Worm (Caenorhabditis elegans) whole organism, L1 larva: Measurements from ENCODE around the gene egl-45.

Experiments used
- C16A3.4 ChIP-seq: fragments of 150-350 bp; optimal IDR thresholded peaks from 2 replicates; lab custom pipeline; 2014; ENCODE audit warnings: missing biosample characterization, missing genetic modification characterization
- ceh-90 ChIP-seq: sonication (generic microtip); optimal IDR thresholded peaks from 2 replicates; lab custom pipeline; 2016; ENCODE audit warnings: missing genetic modification characterization, missing compliant biosample characterization
- dpl-1 ChIP-seq, 3 experiments: fragments of 150-350 bp in 2 of 3; sonication (generic microtip) in 1 of 3; optimal IDR thresholded peaks; 2 replicates each; lab custom pipeline; 2014 to 2017; ENCODE audit warnings: missing biosample characterization in 3 of 3, missing genetic modification characterization in 3 of 3, missing genetic modification reagents in 3 of 3
- dsc-1 ChIP-seq: sonication (generic microtip); optimal IDR thresholded peaks from 2 replicates; lab custom pipeline; 2016; ENCODE audit warnings: mild to moderate bottlenecking, missing genetic modification characterization, missing compliant biosample characterization
- efl-3 ChIP-seq: fragments of 200-800 bp; sonication (Bioruptor generic); optimal IDR thresholded peaks from 2 replicates; lab custom pipeline; 2018; ENCODE audit warnings: mild to moderate bottlenecking, missing genetic modification characterization, missing compliant biosample characterization
- egl-13 ChIP-seq: sonication (generic microtip); optimal IDR thresholded peaks from 2 replicates; lab custom pipeline; 2016; ENCODE audit warnings: missing genotype, missing genetic modification reagents, missing genetic modification characterization, missing compliant biosample characterization
- elt-2 ChIP-seq: sonication (generic microtip); optimal IDR thresholded peaks from 2 replicates; lab custom pipeline; 2016; ENCODE audit warnings: missing genetic modification characterization, mild to moderate bottlenecking, inconsistent platforms, missing compliant biosample characterization, missing genetic modification reagents
- elt-3 ChIP-seq, 6 experiments: fragments of 150-350 bp in 1 of 6; sonication (generic microtip); optimal IDR thresholded peaks; 2 replicates each; lab custom pipeline; 2017 to 2018; ENCODE audit warnings: missing biosample characterization in 6 of 6, missing genetic modification characterization in 6 of 6, inconsistent platforms in 1 of 6
- ets-5 ChIP-seq: fragments of 200-800 bp; sonication (Bioruptor generic); IDR thresholded peaks from 2 replicates; pipeline ENCODE4 v1.3.6; 2022; ENCODE audit warnings: missing genetic modification characterization, missing compliant biosample characterization
- hlh-4 ChIP-seq: sonication (generic microtip); optimal IDR thresholded peaks from 2 replicates; lab custom pipeline; 2016; ENCODE audit warnings: mild to moderate bottlenecking, missing genetic modification characterization, missing compliant biosample characterization
- lin-13 ChIP-seq: fragments of 150-350 bp; optimal IDR thresholded peaks from 2 replicates; lab custom pipeline; 2014; ENCODE audit warnings: missing biosample characterization, missing genetic modification reagents, missing genetic modification characterization
- lin-14 ChIP-seq: fragments of 200-800 bp; sonication (Bioruptor generic); optimal IDR thresholded peaks from 2 replicates; lab custom pipeline; 2018; ENCODE audit warnings: mild to moderate bottlenecking, missing genetic modification characterization, moderate library complexity, missing compliant biosample characterization
- lir-3 ChIP-seq: sonication (generic microtip); optimal IDR thresholded peaks from 2 replicates; lab custom pipeline; 2016; ENCODE audit warnings: mild to moderate bottlenecking, missing genetic modification characterization, moderate library complexity, missing compliant biosample characterization; ENCODE audit not compliant: poor library complexity
- lsy-2 ChIP-seq, 2 experiments: fragments of 150-350 bp; optimal IDR thresholded peaks; 2 replicates each; lab custom pipeline; 2014; ENCODE audit warnings: missing biosample characterization in 2 of 2, missing genetic modification characterization in 2 of 2
- mab-9 ChIP-seq: fragments of 200-800 bp; sonication (Bioruptor generic); IDR thresholded peaks from 2 replicates; pipeline ENCODE4 v1.3.6; 2022; ENCODE audit warnings: missing genetic modification reagents, missing genetic modification characterization, missing compliant biosample characterization
- nhr-11 ChIP-seq: fragments of 150-350 bp; optimal IDR thresholded peaks from 2 replicates; lab custom pipeline; 2014; ENCODE audit warnings: missing biosample characterization, missing genetic modification characterization
- nhr-12 ChIP-seq: sonication (generic microtip); optimal IDR thresholded peaks from 2 replicates; lab custom pipeline; 2017; ENCODE audit warnings: missing biosample characterization, missing genetic modification characterization
- nhr-19 ChIP-seq: fragments of 200-800 bp; sonication (Bioruptor generic); conservative IDR thresholded peaks from 2 replicates; pipeline ENCODE4 v1.3.6; 2022; ENCODE audit warnings: missing genetic modification characterization, missing compliant biosample characterization
- nhr-28 ChIP-seq: fragments of 150-350 bp; optimal IDR thresholded peaks from 2 replicates; lab custom pipeline; 2014; ENCODE audit warnings: missing biosample characterization, missing genetic modification characterization
- nhr-71 ChIP-seq: sonication (generic microtip); optimal IDR thresholded peaks from 2 replicates; lab custom pipeline; 2016; ENCODE audit warnings: mild to moderate bottlenecking, missing genetic modification characterization, moderate library complexity, missing compliant biosample characterization
- nhr-85 ChIP-seq: sonication (generic microtip); peaks from one replicate; lab custom pipeline; 2016; ENCODE audit warnings: missing genetic modification characterization, inconsistent platforms, missing compliant biosample characterization
- pag-3 ChIP-seq: sonication (generic microtip); optimal IDR thresholded peaks from 2 replicates; lab custom pipeline; 2017; ENCODE audit warnings: missing genetic modification characterization, mild to moderate bottlenecking, missing compliant biosample characterization, antibody characterized with exemption, borderline replicate concordance; ENCODE audit not compliant: insufficient read depth
- pqm-1 ChIP-seq: sonication (generic microtip); optimal IDR thresholded peaks from 3 replicates; lab custom pipeline; 2017; ENCODE audit warnings: missing biosample characterization, missing genetic modification characterization
- rnt-1 ChIP-seq: sonication (generic microtip); optimal IDR thresholded peaks from 2 replicates; lab custom pipeline; 2016; ENCODE audit warnings: mild to moderate bottlenecking, missing genetic modification characterization, moderate library complexity, missing compliant biosample characterization
- skn-1 ChIP-seq: fragments of 150-350 bp; optimal IDR thresholded peaks from 2 replicates; lab custom pipeline; 2014; ENCODE audit warnings: missing biosample characterization, missing genetic modification characterization
- snu-23 ChIP-seq: sonication (generic microtip); optimal IDR thresholded peaks from 2 replicates; lab custom pipeline; 2016; ENCODE audit warnings: missing genetic modification characterization, missing compliant biosample characterization
- tbx-2 ChIP-seq: sonication (generic microtip); optimal IDR thresholded peaks from 2 replicates; lab custom pipeline; 2016; ENCODE audit warnings: missing genetic modification characterization, missing compliant biosample characterization
- unc-130 ChIP-seq: fragments of 150-350 bp; optimal IDR thresholded peaks from 2 replicates; lab custom pipeline; 2017; ENCODE audit warnings: missing biosample characterization, missing genetic modification characterization, inconsistent platforms
- unc-30 ChIP-seq: sonication (generic microtip); optimal IDR thresholded peaks from 2 replicates; lab custom pipeline; 2017; ENCODE audit warnings: missing biosample characterization, missing genetic modification characterization
- unc-86 ChIP-seq: sonication (generic microtip); optimal IDR thresholded peaks from 2 replicates; lab custom pipeline; 2016; ENCODE audit warnings: missing genetic modification characterization, missing compliant biosample characterization
- unc-98 ChIP-seq: fragments of 200-800 bp; sonication (Bioruptor generic); IDR thresholded peaks from 2 replicates; pipeline ENCODE4 v1.3.6; 2022; ENCODE audit warnings: missing genetic modification characterization, missing compliant biosample characterization
- vab-15 ChIP-seq: sonication (generic microtip); optimal IDR thresholded peaks from 2 replicates; lab custom pipeline; 2017; ENCODE audit warnings: missing genotype, mild to moderate bottlenecking, missing genetic modification characterization, missing compliant biosample characterization
- xbp-1 ChIP-seq: sonication (generic microtip); optimal IDR thresholded peaks from 2 replicates; lab custom pipeline; 2016; ENCODE audit warnings: missing genetic modification characterization, missing compliant biosample characterization
- zip-4 ChIP-seq: fragments of 200-800 bp; sonication (Bioruptor generic); optimal IDR thresholded peaks from 2 replicates; lab custom pipeline; 2018; ENCODE audit warnings: mild to moderate bottlenecking, missing genetic modification characterization, moderate library complexity, missing compliant biosample characterization
- ztf-11 ChIP-seq, 2 experiments: sonication (generic microtip); optimal IDR thresholded peaks; 2 replicates each; lab custom pipeline; 2016 to 2017; ENCODE audit warnings: missing genetic modification characterization in 2 of 2, missing biosample characterization in 1 of 2, missing compliant biosample characterization in 1 of 2
- ztf-4 ChIP-seq: fragments of 150-350 bp; optimal IDR thresholded peaks from 2 replicates; lab custom pipeline; 2014; ENCODE audit warnings: missing biosample characterization, missing genetic modification characterization

Gene egl-45

ce11 chrIII:7815571-7816348, 12.7 kb downstream of the egl-45 start:
- TF ChIP-seq nhr-85 (tag; lab: Kevin White, UChicago) (peak; percentile 3), ztf-11 (tag; optimal IDR thresholded peaks at IDR 0.05; lab: Kevin White, UChicago) (no peak), dpl-1 (GFP tag; optimal IDR thresholded peaks at IDR 0.05; lab: Kevin White, UChicago) (peak in 1 of 3 experiments; percentile 82)
- TF ChIP-seq, all 84 proteins: peak for 2

ce11 chrIII:7815056-7815366, 13.4 kb downstream of the egl-45 start:
- no peak for TF ChIP-seq nhr-28 (tag; lab: Kevin White, UChicago)
- no peak for TF ChIP-seq xbp-1
- no peak for TF ChIP-seq ets-5 (GFP tag; lab: Robert Waterston, UW)
- no peak for TF ChIP-seq lsy-2 (tag; optimal IDR thresholded peaks at IDR 0.05; lab: Kevin White, UChicago)
- no peak for TF ChIP-seq hlh-4 (tag; lab: Kevin White, UChicago)
- TF ChIP-seq snu-23 (GFP tag; lab: Kevin White, UChicago), result no peak
- no peak for TF ChIP-seq ztf-11 (tag; optimal IDR thresholded peaks at IDR 0.05; lab: Kevin White, UChicago)
- no peak for TF ChIP-seq elt-2 (tag; lab: Kevin White, UChicago)
- no peak for TF ChIP-seq zip-4
- no peak for TF ChIP-seq mab-9 (GFP tag; lab: Robert Waterston, UW)
- no peak for TF ChIP-seq dsc-1

ce11 chrIII:7814159-7815055, 14.0 kb downstream of the egl-45 start, which contains the start of gene egl-5:
egl-5 (plus strand) TSS chrIII:7814374.
- TF ChIP-seq pqm-1 (tag; lab: Kevin White, UChicago), result no peak
- peak in 1 of 3 experiments; percentile 99 for TF ChIP-seq dpl-1 (GFP tag; optimal IDR thresholded peaks at IDR 0.05; lab: Kevin White, UChicago)
- TF ChIP-seq dsc-1, result no peak
- peak in 1 of 2 experiments; percentile 20 for TF ChIP-seq lsy-2 (tag; optimal IDR thresholded peaks at IDR 0.05; lab: Kevin White, UChicago)
- no peak for TF ChIP-seq efl-3 (GFP tag; lab: Kevin White, UChicago)
- no peak for TF ChIP-seq tbx-2 (tag; lab: Kevin White, UChicago)
- peak; percentile 31 for TF ChIP-seq nhr-85 (tag; lab: Kevin White, UChicago)
- TF ChIP-seq mab-9 (GFP tag; lab: Robert Waterston, UW), result no peak

- TF ChIP-seq mab-9 (GFP tag; lab: Robert Waterston, UW) (no peak), ztf-4 (tag; lab: Kevin White, UChicago) (no peak), lin-14 (GFP tag; lab: Kevin White, UChicago) (peak; percentile 25), vab-15 (tag; lab: Kevin White, UChicago) (no peak), nhr-85 (tag; lab: Kevin White, UChicago) (peak; percentile 56), rnt-1 (peak; percentile 30), unc-86 (no peak)
These were observed 16.1 kb downstream of the egl-45 start for ce11 chrIII:7812208-7812880.

ce11 chrIII:7809033-7809432, 19.4 kb downstream of the egl-45 start:
- no peak for TF ChIP-seq pag-3 (tag; lab: Kevin White, UChicago)
- no peak for TF ChIP-seq unc-98 (GFP tag; lab: Robert Waterston, UW)
- TF ChIP-seq C16A3.4 (tag; lab: Kevin White, UChicago), result no peak
- TF ChIP-seq ceh-90 (tag; lab: Kevin White, UChicago), result no peak
- no peak for TF ChIP-seq lir-3 (tag; lab: Kevin White, UChicago)
- TF ChIP-seq unc-130 (tag; lab: Kevin White, UChicago), result no peak
- TF ChIP-seq egl-13 (tag; lab: Kevin White, UChicago), result no peak
- no peak for TF ChIP-seq nhr-11
- no peak for TF ChIP-seq nhr-19 (GFP tag; lab: Robert Waterston, UW)
- TF ChIP-seq skn-1 (tag; lab: Kevin White, UChicago), result no peak
- no peak for TF ChIP-seq lin-13 (GFP tag; lab: Kevin White, UChicago)
- TF ChIP-seq nhr-12 (tag; lab: Kevin White, UChicago), result no peak
- TF ChIP-seq nhr-71, result no peak
- no peak for TF ChIP-seq vab-15 (tag; lab: Kevin White, UChicago)
- no peak for TF ChIP-seq nhr-85 (tag; lab: Kevin White, UChicago)
- TF ChIP-seq unc-86, result no peak
- no peak for TF ChIP-seq elt-3 (tag; optimal IDR thresholded peaks at IDR 0.05; lab: Kevin White, UChicago)
- no peak for TF ChIP-seq zip-4
- TF ChIP-seq hlh-4 (tag; lab: Kevin White, UChicago), result no peak
- TF ChIP-seq unc-30 (tag; lab: Kevin White, UChicago), result no peak
